Worm (Caenorhabditis elegans) whole organism, L1 larva: Measurements from ENCODE around the gene clec-171.

Experiments used
- C04F5.9 ChIP-seq: sonication (generic microtip); optimal IDR thresholded peaks from 2 replicates; lab custom pipeline; 2016; ENCODE audit warnings: missing genetic modification characterization, missing compliant biosample characterization
- C16A3.4 ChIP-seq: fragments of 150-350 bp; optimal IDR thresholded peaks from 2 replicates; lab custom pipeline; 2014; ENCODE audit warnings: missing biosample characterization, missing genetic modification characterization
- Y116A8C.19 ChIP-seq: sonication (generic microtip); optimal IDR thresholded peaks from 2 replicates; lab custom pipeline; 2016; ENCODE audit warnings: missing compliant biosample characterization, missing genetic modification characterization, borderline replicate concordance
- aha-1 ChIP-seq: fragments of 150-350 bp; optimal IDR thresholded peaks from 2 replicates; lab custom pipeline; 2014; ENCODE audit warnings: missing biosample characterization, missing genetic modification characterization
- ama-1 ChIP-seq: fragments of 150-350 bp; optimal IDR thresholded peaks from 2 replicates; lab custom pipeline; 2014
- blmp-1 ChIP-seq: fragments of 150-350 bp; optimal IDR thresholded peaks from 2 replicates; lab custom pipeline; 2014; ENCODE audit warnings: missing biosample characterization, missing genetic modification characterization
- ceh-8 ChIP-seq: fragments of 200-800 bp; sonication (Bioruptor generic); optimal IDR thresholded peaks from 2 replicates; lab custom pipeline; 2018; ENCODE audit warnings: mild to moderate bottlenecking, missing genetic modification characterization, moderate library complexity, missing compliant biosample characterization
- ceh-82 ChIP-seq, 3 experiments: fragments of 150-350 bp in 1 of 3; sonication (generic microtip) in 2 of 3; optimal IDR thresholded peaks; 2 replicates each; lab custom pipeline; 2014 to 2017; ENCODE audit warnings: missing biosample characterization in 3 of 3, missing genetic modification characterization in 3 of 3
- dpl-1 ChIP-seq, 3 experiments: fragments of 150-350 bp in 2 of 3; sonication (generic microtip) in 1 of 3; optimal IDR thresholded peaks; 2 replicates each; lab custom pipeline; 2014 to 2017; ENCODE audit warnings: missing biosample characterization in 3 of 3, missing genetic modification characterization in 3 of 3, missing genetic modification reagents in 3 of 3
- dsc-1 ChIP-seq: sonication (generic microtip); optimal IDR thresholded peaks from 2 replicates; lab custom pipeline; 2016; ENCODE audit warnings: mild to moderate bottlenecking, missing genetic modification characterization, missing compliant biosample characterization
- efl-1 ChIP-seq, 4 experiments: fragments of 150-350 bp; optimal IDR thresholded peaks in 3 of 4; peaks in 1 of 4; 1 replicate in 1 of 4; 2 replicates in 3 of 4; lab custom pipeline; 2014; ENCODE audit warnings: missing biosample characterization in 2 of 4, missing genetic modification characterization in 2 of 4, missing genetic modification reagents in 2 of 4
- egl-13 ChIP-seq: sonication (generic microtip); optimal IDR thresholded peaks from 2 replicates; lab custom pipeline; 2016; ENCODE audit warnings: missing genotype, missing genetic modification reagents, missing genetic modification characterization, missing compliant biosample characterization
- egl-27 ChIP-seq, 2 experiments: fragments of 150-350 bp in 1 of 2; sonication (generic microtip); optimal IDR thresholded peaks; 3 replicates each; lab custom pipeline; 2017 to 2018; ENCODE audit warnings: missing biosample characterization in 2 of 2, missing genetic modification characterization in 2 of 2, missing genetic modification reagents in 2 of 2
- elt-3 ChIP-seq, 6 experiments: fragments of 150-350 bp in 1 of 6; sonication (generic microtip); optimal IDR thresholded peaks; 2 replicates each; lab custom pipeline; 2017 to 2018; ENCODE audit warnings: missing biosample characterization in 6 of 6, missing genetic modification characterization in 6 of 6, inconsistent platforms in 1 of 6
- fkh-10 ChIP-seq: sonication (generic microtip); optimal IDR thresholded peaks from 2 replicates; lab custom pipeline; 2017; ENCODE audit warnings: missing biosample characterization, missing genetic modification reagents, missing genetic modification characterization
- fos-1 ChIP-seq: fragments of 150-350 bp; optimal IDR thresholded peaks from 2 replicates; lab custom pipeline; 2014; ENCODE audit warnings: missing biosample characterization, missing genetic modification characterization
- grh-1 ChIP-seq: fragments of 200-800 bp; sonication (Bioruptor generic); IDR thresholded peaks from 2 replicates; pipeline ENCODE4 v1.3.6; 2022; ENCODE audit warnings: missing genetic modification reagents, missing genetic modification characterization, missing compliant biosample characterization
- irx-1 ChIP-seq: sonication (generic microtip); optimal IDR thresholded peaks from 2 replicates; lab custom pipeline; 2016; ENCODE audit warnings: missing genetic modification characterization, missing compliant biosample characterization
- isw-1 ChIP-seq: fragments of 200-800 bp; sonication (Bioruptor generic); IDR thresholded peaks from 2 replicates; pipeline ENCODE4 v1.3.6; 2022; ENCODE audit warnings: missing genetic modification characterization, missing compliant biosample characterization
- lin-13 ChIP-seq: fragments of 150-350 bp; optimal IDR thresholded peaks from 2 replicates; lab custom pipeline; 2014; ENCODE audit warnings: missing biosample characterization, missing genetic modification reagents, missing genetic modification characterization
- lin-14 ChIP-seq: fragments of 200-800 bp; sonication (Bioruptor generic); optimal IDR thresholded peaks from 2 replicates; lab custom pipeline; 2018; ENCODE audit warnings: mild to moderate bottlenecking, missing genetic modification characterization, moderate library complexity, missing compliant biosample characterization
- lin-35 ChIP-seq, 2 experiments: fragments of 150-350 bp; optimal IDR thresholded peaks; 2 replicates each; lab custom pipeline; 2014; ENCODE audit warnings: missing biosample characterization in 2 of 2, missing genetic modification characterization in 2 of 2, missing genetic modification reagents in 2 of 2
- lin-39 ChIP-seq: fragments of 150-350 bp; optimal IDR thresholded peaks from 2 replicates; lab custom pipeline; 2014; ENCODE audit warnings: missing biosample characterization, missing genetic modification reagents, missing genetic modification characterization
- lsy-2 ChIP-seq, 2 experiments: fragments of 150-350 bp; optimal IDR thresholded peaks; 2 replicates each; lab custom pipeline; 2014; ENCODE audit warnings: missing biosample characterization in 2 of 2, missing genetic modification characterization in 2 of 2
- mab-9 ChIP-seq: fragments of 200-800 bp; sonication (Bioruptor generic); IDR thresholded peaks from 2 replicates; pipeline ENCODE4 v1.3.6; 2022; ENCODE audit warnings: missing genetic modification reagents, missing genetic modification characterization, missing compliant biosample characterization
- mdl-1 ChIP-seq, 2 experiments: fragments of 150-350 bp; optimal IDR thresholded peaks; 2 replicates each; lab custom pipeline; 2014 to 2017; ENCODE audit warnings: missing biosample characterization in 2 of 2, missing genetic modification characterization in 2 of 2, inconsistent platforms in 1 of 2
- mep-1 ChIP-seq: fragments of 150-350 bp; optimal IDR thresholded peaks from 2 replicates; lab custom pipeline; 2014; ENCODE audit warnings: missing biosample characterization, missing genetic modification characterization
- nhr-19 ChIP-seq: fragments of 200-800 bp; sonication (Bioruptor generic); conservative IDR thresholded peaks from 2 replicates; pipeline ENCODE4 v1.3.6; 2022; ENCODE audit warnings: missing genetic modification characterization, missing compliant biosample characterization
- nhr-20 ChIP-seq: sonication (generic microtip); optimal IDR thresholded peaks from 2 replicates; lab custom pipeline; 2016; ENCODE audit warnings: mild to moderate bottlenecking, missing genetic modification characterization, missing compliant biosample characterization
- nhr-47 ChIP-seq: sonication (generic microtip); optimal IDR thresholded peaks from 2 replicates; lab custom pipeline; 2016; ENCODE audit warnings: mild to moderate bottlenecking, missing genetic modification characterization, moderate library complexity, missing compliant biosample characterization
- nhr-71 ChIP-seq: sonication (generic microtip); optimal IDR thresholded peaks from 2 replicates; lab custom pipeline; 2016; ENCODE audit warnings: mild to moderate bottlenecking, missing genetic modification characterization, moderate library complexity, missing compliant biosample characterization
- nhr-84 ChIP-seq: sonication (generic microtip); optimal IDR thresholded peaks from 2 replicates; lab custom pipeline; 2017; ENCODE audit warnings: missing biosample characterization, missing genetic modification characterization
- nhr-85 ChIP-seq: sonication (generic microtip); peaks from one replicate; lab custom pipeline; 2016; ENCODE audit warnings: missing genetic modification characterization, inconsistent platforms, missing compliant biosample characterization
- nhr-90 ChIP-seq: sonication (generic microtip); optimal IDR thresholded peaks from 2 replicates; lab custom pipeline; 2016; ENCODE audit warnings: mild to moderate bottlenecking, missing genetic modification characterization, missing compliant biosample characterization; ENCODE audit not compliant: poor library complexity
- pag-3 ChIP-seq: sonication (generic microtip); optimal IDR thresholded peaks from 2 replicates; lab custom pipeline; 2017; ENCODE audit warnings: missing genetic modification characterization, mild to moderate bottlenecking, missing compliant biosample characterization, antibody characterized with exemption, borderline replicate concordance; ENCODE audit not compliant: insufficient read depth
- rnt-1 ChIP-seq: sonication (generic microtip); optimal IDR thresholded peaks from 2 replicates; lab custom pipeline; 2016; ENCODE audit warnings: mild to moderate bottlenecking, missing genetic modification characterization, moderate library complexity, missing compliant biosample characterization
- skn-1 ChIP-seq: fragments of 150-350 bp; optimal IDR thresholded peaks from 2 replicates; lab custom pipeline; 2014; ENCODE audit warnings: missing biosample characterization, missing genetic modification characterization
- snu-23 ChIP-seq: sonication (generic microtip); optimal IDR thresholded peaks from 2 replicates; lab custom pipeline; 2016; ENCODE audit warnings: missing genetic modification characterization, missing compliant biosample characterization
- swsn-7 ChIP-seq: sonication (generic microtip); optimal IDR thresholded peaks from 2 replicates; lab custom pipeline; 2016; ENCODE audit warnings: missing genetic modification characterization, missing compliant biosample characterization
- tbx-2 ChIP-seq: sonication (generic microtip); optimal IDR thresholded peaks from 2 replicates; lab custom pipeline; 2016; ENCODE audit warnings: missing genetic modification characterization, missing compliant biosample characterization
- tlp-1 ChIP-seq: fragments of 150-350 bp; optimal IDR thresholded peaks from 2 replicates; lab custom pipeline; 2014; ENCODE audit warnings: missing biosample characterization, missing genetic modification characterization
- unc-86 ChIP-seq: sonication (generic microtip); optimal IDR thresholded peaks from 2 replicates; lab custom pipeline; 2016; ENCODE audit warnings: missing genetic modification characterization, missing compliant biosample characterization
- vab-15 ChIP-seq: sonication (generic microtip); optimal IDR thresholded peaks from 2 replicates; lab custom pipeline; 2017; ENCODE audit warnings: missing genotype, mild to moderate bottlenecking, missing genetic modification characterization, missing compliant biosample characterization
- xbp-1 ChIP-seq: sonication (generic microtip); optimal IDR thresholded peaks from 2 replicates; lab custom pipeline; 2016; ENCODE audit warnings: missing genetic modification characterization, missing compliant biosample characterization
- ztf-11 ChIP-seq, 2 experiments: sonication (generic microtip); optimal IDR thresholded peaks; 2 replicates each; lab custom pipeline; 2016 to 2017; ENCODE audit warnings: missing genetic modification characterization in 2 of 2, missing biosample characterization in 1 of 2, missing compliant biosample characterization in 1 of 2

The clec-171 gene

ce11 chrIV:1389021-1389420 lies 38.2 kb downstream of the clec-171 start:
- peak; percentile 7 for TF ChIP-seq mep-1
- TF ChIP-seq efl-1 (optimal IDR thresholded peaks at IDR 0.05; lab: Kevin White, UChicago) = peak in 1 of 2 experiments; percentile 7
- TF ChIP-seq efl-1 (GFP tag; optimal IDR thresholded peaks at IDR 0.05 in 1 of 2; lab: Kevin White, UChicago) = no peak
- TF ChIP-seq nhr-84 = no peak
- TF ChIP-seq lsy-2 (tag; optimal IDR thresholded peaks at IDR 0.05; lab: Kevin White, UChicago) = peak; percentile 22 to 25
- peak; percentile 64 for TF ChIP-seq lin-14
- peak; percentile 9 for TF ChIP-seq swsn-7 (tag; lab: Kevin White, UChicago)
- no peak for TF ChIP-seq C16A3.4 (tag; lab: Kevin White, UChicago)
- peak; percentile 58 for TF ChIP-seq blmp-1 (tag; lab: Kevin White, UChicago)
- TF ChIP-seq ama-1 (lab: Kevin White, UChicago) = no peak
- no peak for TF ChIP-seq C04F5.9 (tag; lab: Kevin White, UChicago)
- peak; percentile 64 for TF ChIP-seq snu-23
- TF ChIP-seq nhr-90 = peak; percentile 41
- TF ChIP-seq lin-39 = no peak
- TF ChIP-seq nhr-47 (tag; lab: Kevin White, UChicago) = peak; percentile 29
- TF ChIP-seq ceh-8 (GFP tag; lab: Kevin White, UChicago) = no peak
- TF ChIP-seq unc-86 (tag; lab: Kevin White, UChicago) = no peak
- peak; percentile 96 for TF ChIP-seq grh-1 (GFP tag; lab: Robert Waterston, UW)
- no peak for TF ChIP-seq Y116A8C.19 (tag; lab: Kevin White, UChicago)
- no peak for TF ChIP-seq isw-1 (GFP tag; lab: Robert Waterston, UW)
- peak in 1 of 3 experiments; percentile 24 for TF ChIP-seq dpl-1 (GFP tag; optimal IDR thresholded peaks at IDR 0.05; lab: Kevin White, UChicago)
- TF ChIP-seq nhr-19 (GFP tag; lab: Robert Waterston, UW) = peak; percentile 28
- peak in 1 of 2 experiments; percentile 3 for TF ChIP-seq mdl-1 (tag; optimal IDR thresholded peaks at IDR 0.05; lab: Kevin White, UChicago)
- peak; percentile 89 for TF ChIP-seq nhr-85 (tag; lab: Kevin White, UChicago)
- no peak for TF ChIP-seq xbp-1 (tag; lab: Kevin White, UChicago)
- peak; percentile 71 for TF ChIP-seq nhr-20 (tag; lab: Kevin White, UChicago)
- peak; percentile 66 for TF ChIP-seq nhr-71 (tag; lab: Kevin White, UChicago)

ce11 chrIV:1388079-1388478 lies 39.1 kb downstream of the clec-171 start:
- peak; percentile 17 for TF ChIP-seq pag-3 (tag; lab: Kevin White, UChicago)
- TF ChIP-seq dsc-1 = peak; percentile 40
- TF ChIP-seq nhr-47 (tag; lab: Kevin White, UChicago) = peak; percentile 62
- TF ChIP-seq xbp-1 (tag; lab: Kevin White, UChicago) = peak; percentile 17
- peak; percentile 73 for TF ChIP-seq grh-1 (GFP tag; lab: Robert Waterston, UW)
- peak; percentile 6; the same call in 1 of the 2 replicates for TF ChIP-seq isw-1 (GFP tag; lab: Robert Waterston, UW)
- TF ChIP-seq skn-1 = peak; percentile 24
- no peak for TF ChIP-seq tlp-1 (tag; lab: Kevin White, UChicago)
- peak; percentile 83 for TF ChIP-seq nhr-85 (tag; lab: Kevin White, UChicago)
- no peak for TF ChIP-seq egl-27 (tag; optimal IDR thresholded peaks at IDR 0.05; lab: Kevin White, UChicago)
- no peak for TF ChIP-seq C04F5.9 (tag; lab: Kevin White, UChicago)
- peak; percentile 17 to 54 for TF ChIP-seq lsy-2 (tag; optimal IDR thresholded peaks at IDR 0.05; lab: Kevin White, UChicago)
- TF ChIP-seq C16A3.4 (tag; lab: Kevin White, UChicago) = peak; percentile 31
- TF ChIP-seq lin-35 (GFP tag; optimal IDR thresholded peaks at IDR 0.05; lab: Kevin White, UChicago) = peak; percentile 28 to 79
- peak; percentile 13 to 55 (median 32) for TF ChIP-seq dpl-1 (GFP tag; optimal IDR thresholded peaks at IDR 0.05; lab: Kevin White, UChicago)
- TF ChIP-seq nhr-20 (tag; lab: Kevin White, UChicago) = peak; percentile 58
- peak; percentile 70 for TF ChIP-seq nhr-71 (tag; lab: Kevin White, UChicago)
- peak; percentile 46 for TF ChIP-seq swsn-7 (tag; lab: Kevin White, UChicago)
- no peak for TF ChIP-seq aha-1 (tag; lab: Kevin White, UChicago)
- TF ChIP-seq vab-15 (tag; lab: Kevin White, UChicago) = peak; percentile 13
- TF ChIP-seq lin-14 = peak; percentile 43
- peak; percentile 77 for TF ChIP-seq nhr-90
- peak in 1 of 6 experiments; percentile 17 for TF ChIP-seq elt-3 (tag; optimal IDR thresholded peaks at IDR 0.05; lab: Kevin White, UChicago)
- TF ChIP-seq mep-1 = peak; percentile 59
- TF ChIP-seq rnt-1 = peak; percentile 69
- TF ChIP-seq irx-1 (tag; lab: Kevin White, UChicago) = peak; percentile 7
- TF ChIP-seq ztf-11 (tag; optimal IDR thresholded peaks at IDR 0.05; lab: Kevin White, UChicago) = no peak
- peak; percentile 52 for TF ChIP-seq lin-13 (GFP tag; lab: Kevin White, UChicago)
- peak; percentile 45 for TF ChIP-seq tbx-2 (tag; lab: Kevin White, UChicago)
- TF ChIP-seq fos-1 (tag; lab: Kevin White, UChicago) = no peak
- TF ChIP-seq nhr-19 (GFP tag; lab: Robert Waterston, UW) = peak; percentile 67
- TF ChIP-seq egl-13 (tag; lab: Kevin White, UChicago) = no peak
- TF ChIP-seq ceh-82 (tag; optimal IDR thresholded peaks at IDR 0.05; lab: Kevin White, UChicago) = peak in 1 of 3 experiments; percentile 64
- peak; percentile 79 for TF ChIP-seq snu-23
- TF ChIP-seq mdl-1 (tag; optimal IDR thresholded peaks at IDR 0.05; lab: Kevin White, UChicago) = peak in 1 of 2 experiments; percentile 45
- peak; percentile 27 to 35 for TF ChIP-seq efl-1 (optimal IDR thresholded peaks at IDR 0.05; lab: Kevin White, UChicago)
- peak; percentile 41 to 96 for TF ChIP-seq efl-1 (GFP tag; optimal IDR thresholded peaks at IDR 0.05 in 1 of 2; lab: Kevin White, UChicago)
- no peak for TF ChIP-seq mab-9 (GFP tag; lab: Robert Waterston, UW)
- no peak for TF ChIP-seq fkh-10
